Worm (Caenorhabditis elegans): ENCODE data around the gene clec-218.

clec-218 gene

ce11 chrV:8357756-8358155, 50.0 kb downstream of the clec-218 start:
- TF ChIP-seq lin-54 (GFP tag; optimal IDR thresholded peaks at IDR 0.05) = peak; percentile 14
- TF ChIP-seq ztf-18 (tag; optimal IDR thresholded peaks at IDR 0.05) = peak; percentile 25
- TF ChIP-seq ceh-58 (GFP tag; IDR thresholded peaks at IDR 0.05) = no peak
- TF ChIP-seq efl-1 (GFP tag; optimal IDR thresholded peaks at IDR 0.05) = no peak
- TF ChIP-seq madf-6 (GFP tag; IDR thresholded peaks at IDR 0.05) = peak; percentile 19; the same call in 1 of the 2 replicates
- no peak for TF ChIP-seq unc-62 (GFP tag; optimal IDR thresholded peaks at IDR 0.05)
- TF ChIP-seq hrde-1 (tag; optimal IDR thresholded peaks at IDR 0.05; ENCODE audit: borderline replicate concordance) = peak; percentile 39
- TF ChIP-seq snpc-4 (GFP tag; optimal IDR thresholded peaks at IDR 0.05) = no peak
- TF ChIP-seq snpc-4 (tag; optimal IDR thresholded peaks at IDR 0.05) = peak in 1 of 4 experiments; percentile 35
- no peak for TF ChIP-seq ceh-79 (tag; optimal IDR thresholded peaks at IDR 0.05)
- no peak for TF ChIP-seq nhr-179 (tag; optimal IDR thresholded peaks at IDR 0.05)

ce11 chrV:8358702-8359101, 51.0 kb downstream of the clec-218 start:
- no peak for TF ChIP-seq ets-4 (GFP tag; optimal IDR thresholded peaks at IDR 0.05)
- no peak for TF ChIP-seq ceh-27 (GFP tag; optimal IDR thresholded peaks at IDR 0.05)

ce11 chrV:8359113-8359564, 51.4 kb downstream of the clec-218 start, which contains the start of gene mpdu-1:
Gene mpdu-1, minus strand, starts transcription at chrV:8359163.
- TF ChIP-seq aptf-2 (GFP tag; conservative IDR thresholded peaks at IDR 0.05) = no peak
- peak; percentile 74 for TF ChIP-seq F23B12.7 (tag; optimal IDR thresholded peaks at IDR 0.05; ENCODE audit: insufficient read depth)
- no peak for TF ChIP-seq athp-1 (tag; optimal IDR thresholded peaks at IDR 0.05)
- TF ChIP-seq sdz-38 (tag; optimal IDR thresholded peaks at IDR 0.05) = no peak
- TF ChIP-seq nfyb-1 (GFP tag; IDR thresholded peaks at IDR 0.05) = no peak
- no peak for TF ChIP-seq nfya-1 (tag; optimal IDR thresholded peaks at IDR 0.05; ENCODE audit: borderline replicate concordance, insufficient read depth)
- TF ChIP-seq lsl-1 (GFP tag; optimal IDR thresholded peaks at IDR 0.05) = peak; percentile 42
- no peak for TF ChIP-seq F52B5.7 (tag; optimal IDR thresholded peaks at IDR 0.05)
- TF ChIP-seq rpc-1 (optimal IDR thresholded peaks at IDR 0.05) = no peak
- TF ChIP-seq rpc-1 (tag; optimal IDR thresholded peaks at IDR 0.05) = no peak
- peak; percentile 28 for TF ChIP-seq dpl-1 (GFP tag; optimal IDR thresholded peaks at IDR 0.05)
- TF ChIP-seq rec-8 (tag; optimal IDR thresholded peaks at IDR 0.05) = no peak
- TF ChIP-seq ceh-58 (GFP tag; IDR thresholded peaks at IDR 0.05) = no peak
- no peak for TF ChIP-seq lag-1 (GFP tag; IDR thresholded peaks at IDR 0.05)
- no peak for TF ChIP-seq tbx-9 (tag; optimal IDR thresholded peaks at IDR 0.05; ENCODE audit: borderline replicate concordance)
- peak; percentile 28 for TF ChIP-seq snpc-4 (GFP tag; optimal IDR thresholded peaks at IDR 0.05)
- peak in 2 of 4 experiments; percentile 72 to 82 for TF ChIP-seq snpc-4 (tag; optimal IDR thresholded peaks at IDR 0.05)
- TF ChIP-seq cebp-1 (GFP tag; IDR thresholded peaks at IDR 0.05) = no peak
- TF ChIP-seq cebp-1 (tag; optimal IDR thresholded peaks at IDR 0.05) = no peak
- no peak for TF ChIP-seq D2030.7 (GFP tag; IDR thresholded peaks at IDR 0.05)
- TF ChIP-seq cebp-2 (GFP tag; IDR thresholded peaks at IDR 0.05) = no peak
- TF ChIP-seq attf-5 (GFP tag; optimal IDR thresholded peaks at IDR 0.05) = no peak
- TF ChIP-seq snpc-3.4 (tag; optimal IDR thresholded peaks at IDR 0.05) = peak; percentile 52
- TF ChIP-seq pbrm-1 (GFP tag; IDR thresholded peaks at IDR 0.05) = no peak
- TF ChIP-seq ccch-3 (GFP tag; optimal IDR thresholded peaks at IDR 0.05) = no peak
- TF ChIP-seq lsy-27 (tag; optimal IDR thresholded peaks at IDR 0.05; ENCODE audit: borderline replicate concordance, insufficient read depth) = no peak
- no peak for TF ChIP-seq lin-54 (GFP tag; optimal IDR thresholded peaks at IDR 0.05)
- no peak for TF ChIP-seq C06A6.2 (GFP tag; conservative IDR thresholded peaks at IDR 0.05)
- TF ChIP-seq unc-62 (GFP tag; optimal IDR thresholded peaks at IDR 0.05) = no peak
- no peak; the same call in 1 of the 2 replicates for TF ChIP-seq F33H1.4 (GFP tag; IDR thresholded peaks at IDR 0.05)
- peak; percentile 12 for TF ChIP-seq ZK185.1 (tag; optimal IDR thresholded peaks at IDR 0.05; ENCODE audit: poor library complexity, severe bottlenecking)
- TF ChIP-seq gei-17 (GFP tag; optimal IDR thresholded peaks at IDR 0.05) = no peak
- no peak for TF ChIP-seq madf-10 (tag; optimal IDR thresholded peaks at IDR 0.05)
- TF ChIP-seq T26A5.8 (tag; optimal IDR thresholded peaks at IDR 0.05) = no peak
- TF ChIP-seq ekl-4 (GFP tag; IDR thresholded peaks at IDR 0.05) = no peak
- TF ChIP-seq him-1 (tag; optimal IDR thresholded peaks at IDR 0.05) = peak; percentile 21
- TF ChIP-seq dox-1 (GFP tag; IDR thresholded peaks at IDR 0.05) = no peak; the same call in 1 of the 2 replicates
